Worm (Caenorhabditis elegans) whole organism, L4/young adult: Measurements from ENCODE around the gene F26F2.4.

ENCODE experiments used
- W03F9.2 ChIP-seq: fragments of 150-350 bp; optimal IDR thresholded peaks from 2 replicates; lab custom pipeline; 2014; ENCODE audit warnings: missing biosample characterization, missing genetic modification characterization
- dao-5 ChIP-seq: sonication (generic microtip); optimal IDR thresholded peaks from 2 replicates; lab custom pipeline; 2016; ENCODE audit warnings: missing genotype, missing genetic modification characterization, moderate library complexity, missing compliant biosample characterization
- him-1 ChIP-seq: sonication (generic microtip); optimal IDR thresholded peaks from 2 replicates; lab custom pipeline; 2016; ENCODE audit warnings: missing genotype, missing genetic modification reagents, missing genetic modification characterization, missing compliant biosample characterization

The F26F2.4 gene

ce11 chrV:20600704-20601103 lies 31.6 kb downstream of the F26F2.4 start:
- no peak for TF ChIP-seq him-1 (tag; lab: Kevin White, UChicago)
- TF ChIP-seq W03F9.2 (tag; lab: Kevin White, UChicago), result no peak
- no peak for TF ChIP-seq dao-5 (tag; lab: Kevin White, UChicago)

- TF ChIP-seq W03F9.2 (tag; lab: Kevin White, UChicago) (no peak), dao-5 (tag; lab: Kevin White, UChicago) (no peak), him-1 (tag; lab: Kevin White, UChicago) (no peak)
Observed at ce11 chrV:20603014-20603413, 33.9 kb downstream of the F26F2.4 start, which contains the start of gene ttr-11. Gene ttr-11 (plus strand): TSS chrV:20603314.

DNA sequence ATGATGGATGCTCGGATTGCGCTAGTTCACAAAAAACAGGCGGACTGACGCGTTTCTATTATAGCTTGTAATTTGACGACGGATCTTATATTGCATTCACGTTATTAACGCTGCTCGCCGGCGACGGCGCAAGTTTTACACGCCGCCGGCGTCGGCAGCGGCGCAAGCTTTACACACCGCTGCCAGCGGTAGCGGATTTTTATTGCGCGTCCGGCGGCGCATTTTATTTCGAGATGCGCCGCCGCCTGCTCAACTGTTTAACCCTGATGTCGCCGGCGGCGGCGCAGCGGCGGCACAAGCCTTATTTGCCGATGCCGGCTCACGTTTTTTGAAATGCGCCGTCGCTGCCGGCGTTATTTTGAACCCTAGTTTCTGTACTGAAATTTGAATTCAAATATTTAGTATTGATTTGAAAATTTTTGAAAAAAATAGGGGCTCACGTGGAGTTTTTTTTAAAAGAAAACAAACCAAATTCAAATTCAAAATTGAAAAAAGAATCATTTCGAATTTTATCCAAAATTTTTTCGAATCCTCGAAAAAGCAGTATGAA lies 35.6 kb downstream of the F26F2.4 start, which contains the start of gene ttr-57:
ttr-57 (plus strand) TSS at position 500 of the 550 bp plus-strand sequence.
- TF ChIP-seq him-1 (tag; lab: Kevin White, UChicago) (no peak), dao-5 (tag; lab: Kevin White, UChicago) (no peak)

DNA sequence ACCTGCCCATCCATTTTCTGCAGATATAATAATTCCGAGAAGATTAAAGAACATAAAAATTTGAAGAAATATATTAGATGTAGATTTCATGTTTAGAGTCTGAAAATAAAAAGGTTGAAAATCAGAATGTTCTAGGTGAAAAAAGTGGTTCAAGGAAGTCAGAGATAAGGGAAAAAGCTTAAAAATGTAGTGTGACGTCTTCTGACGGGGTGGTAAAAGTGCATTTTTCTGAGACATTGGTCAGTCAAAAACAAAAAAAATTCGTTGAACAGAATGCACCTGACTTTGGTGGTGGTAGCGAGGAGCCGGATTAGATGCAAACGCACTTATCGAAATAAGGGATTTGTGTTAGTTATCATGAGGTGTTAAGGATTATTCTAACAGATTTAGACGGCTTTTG lies 37.5 kb downstream of the F26F2.4 start, which contains the start of gene F46B3.23:
F46B3.23 (minus strand) TSS at position 101 of the 400 bp plus-strand sequence.
- TF ChIP-seq dao-5 (tag; lab: Kevin White, UChicago), result no peak
- no peak for TF ChIP-seq him-1 (tag; lab: Kevin White, UChicago)
- TF ChIP-seq W03F9.2 (tag; lab: Kevin White, UChicago), result no peak

ce11 chrV:20608688-20609087 lies 39.6 kb downstream of the F26F2.4 start, which contains the start of gene ttr-12:
Gene ttr-12 (minus strand): TSS chrV:20608788.
- TF ChIP-seq dao-5 (tag; lab: Kevin White, UChicago) (no peak), W03F9.2 (tag; lab: Kevin White, UChicago) (no peak), him-1 (tag; lab: Kevin White, UChicago) (no peak)

ce11 chrV:20609494-20609893 lies 40.4 kb downstream of the F26F2.4 start, which contains the start of gene grd-2:
Gene grd-2 (plus strand): TSS chrV:20609794.
- no peak for TF ChIP-seq dao-5 (tag; lab: Kevin White, UChicago)
- no peak for TF ChIP-seq W03F9.2 (tag; lab: Kevin White, UChicago)
- TF ChIP-seq him-1 (tag; lab: Kevin White, UChicago), result no peak

ce11 chrV:20618632-20619031 lies 49.5 kb downstream of the F26F2.4 start, which contains the start of gene F46B3.7:
Gene F46B3.7 (minus strand): TSS chrV:20618732.
- TF ChIP-seq him-1 (tag; lab: Kevin White, UChicago) (no peak), W03F9.2 (tag; lab: Kevin White, UChicago) (no peak), dao-5 (tag; lab: Kevin White, UChicago) (no peak)
